Worm (Caenorhabditis elegans) whole organism, early embryonic: Measurements from ENCODE around the gene F41H10.3.

Source experiments
- F13C5.2 ChIP-seq: sonication (generic microtip); optimal IDR thresholded peaks from 2 replicates; lab custom pipeline; 2017; ENCODE audit warnings: mild to moderate bottlenecking, missing genetic modification characterization, inconsistent platforms, missing compliant biosample characterization
- ama-1 ChIP-seq: fragments of 150-350 bp; optimal IDR thresholded peaks from 2 replicates; lab custom pipeline; 2014
- ceh-36 ChIP-seq: sonication (generic microtip); optimal IDR thresholded peaks from 2 replicates; lab custom pipeline; 2016; ENCODE audit warnings: missing genetic modification characterization, inconsistent platforms, missing compliant biosample characterization
- flt-1 ChIP-seq: fragments of 200-800 bp; sonication (Bioruptor generic); IDR thresholded peaks from 2 replicates; pipeline ENCODE4 v1.3.6; 2022; ENCODE audit warnings: missing genetic modification characterization, missing compliant biosample characterization
- hmbx-1 ChIP-seq: sonication (generic microtip); optimal IDR thresholded peaks from 2 replicates; lab custom pipeline; 2016; ENCODE audit warnings: mild to moderate bottlenecking, missing genetic modification characterization, missing compliant biosample characterization
- hnd-1 ChIP-seq: sonication (generic microtip); optimal IDR thresholded peaks from 2 replicates; lab custom pipeline; 2016; ENCODE audit warnings: missing genetic modification characterization, missing compliant biosample characterization
- pes-1 ChIP-seq: fragments of 200-800 bp; sonication (Bioruptor generic); IDR thresholded peaks from 2 replicates; pipeline ENCODE4 v1.3.6; 2022; ENCODE audit warnings: missing genetic modification reagents, missing genetic modification characterization, missing compliant biosample characterization

ce11 chrIV:5354564-5354963, 15.0 kb upstream of the F41H10.3 start:
- TF ChIP-seq hnd-1 (tag; lab: Kevin White, UChicago) (no peak), F13C5.2 (no peak), ama-1 (lab: Kevin White, UChicago) (no peak), pes-1 (GFP tag; lab: Robert Waterston, UW) (no peak), hmbx-1 (tag; lab: Kevin White, UChicago) (no peak), ceh-36 (tag; lab: Kevin White, UChicago) (no peak), flt-1 (GFP tag; lab: Robert Waterston, UW) (no peak)
